Fruit fly (Drosophila melanogaster) whole organism, wandering third instar larva: ENCODE measurements around the gene beag.

Experiments
- Abd-B ChIP-seq: fragments of >200 bp; optimal IDR thresholded peaks from 2 replicates; lab custom pipeline; 2017; ENCODE audit warnings: missing biosample characterization, missing genetic modification characterization
- CG32264 ChIP-seq: fragments of 200-800 bp; sonication (Bioruptor generic); optimal IDR thresholded peaks from 2 replicates; lab custom pipeline; 2016; ENCODE audit warnings: missing biosample characterization, missing genetic modification characterization
- CG9705 ChIP-seq: fragments of 200-800 bp; sonication (Bioruptor generic); optimal IDR thresholded peaks from 2 replicates; lab custom pipeline; 2018; ENCODE audit warnings: missing biosample characterization, mild to moderate bottlenecking, missing genetic modification characterization
- CrebA ChIP-seq: fragments of 200-800 bp; sonication (Bioruptor generic); optimal IDR thresholded peaks from 2 replicates; lab custom pipeline; 2016; ENCODE audit warnings: missing biosample characterization, mild to moderate bottlenecking, missing genetic modification characterization, borderline replicate concordance
- Dfd ChIP-seq: fragments of >200 bp; optimal IDR thresholded peaks from 2 replicates; lab custom pipeline; 2017; ENCODE audit warnings: missing biosample characterization, missing genetic modification characterization
- Dif ChIP-seq: fragments of 200-275, 200-300 bp; sonication (Bioruptor generic); optimal IDR thresholded peaks from 2 replicates; lab custom pipeline; 2018; ENCODE audit warnings: missing biosample characterization, missing genetic modification characterization; ENCODE audit not compliant: partially characterized antibody
- GATAd ChIP-seq: sonication (Bioruptor generic); optimal IDR thresholded peaks from 2 replicates; lab custom pipeline; 2016; ENCODE audit warnings: missing biosample characterization, missing genetic modification characterization
- HLH106 ChIP-seq: fragments of 200-800 bp; optimal IDR thresholded peaks from 3 replicates; lab custom pipeline; 2019; ENCODE audit warnings: missing biosample characterization, mild to moderate bottlenecking, missing genetic modification characterization, moderate library complexity
- Hnf4 ChIP-seq: fragments of 200-800 bp; sonication (Bioruptor generic); optimal IDR thresholded peaks from 2 replicates; lab custom pipeline; 2016; ENCODE audit warnings: missing biosample characterization, mild to moderate bottlenecking, missing genetic modification characterization
- Hr78 ChIP-seq: fragments of >200 bp; optimal IDR thresholded peaks from 2 replicates; lab custom pipeline; 2017; ENCODE audit warnings: missing biosample characterization, missing genetic modification characterization
- Jra ChIP-seq: sonication (Bioruptor generic); optimal IDR thresholded peaks from 2 replicates; lab custom pipeline; 2016; ENCODE audit warnings: missing biosample characterization, missing genetic modification characterization
- Mio ChIP-seq: sonication (Bioruptor generic); optimal IDR thresholded peaks from 2 replicates; lab custom pipeline; 2016; ENCODE audit warnings: missing biosample characterization, missing genetic modification characterization
- Myc ChIP-seq: fragments of >200 bp; optimal IDR thresholded peaks from 2 replicates; lab custom pipeline; 2017
- N ChIP-seq: fragments of >200 bp; optimal IDR thresholded peaks from 2 replicates; lab custom pipeline; 2018; ENCODE audit warnings: missing biosample characterization, missing external identifiers, missing genetic modification characterization
- OdsH ChIP-seq: fragments of 200-800 bp; sonication (Bioruptor generic); optimal IDR thresholded peaks from 2 replicates; lab custom pipeline; 2016; ENCODE audit warnings: missing biosample characterization, mild to moderate bottlenecking, missing genetic modification characterization
- Rel ChIP-seq, 2 experiments: fragments of 200-800 bp; sonication (Bioruptor generic) in 1 of 2; optimal IDR thresholded peaks; 2 replicates in 1 of 2; 3 replicates in 1 of 2; lab custom pipeline; 2016 to 2019; ENCODE audit warnings: mild to moderate bottlenecking in 2 of 2, missing biosample characterization in 2 of 2, missing genetic modification characterization in 2 of 2, moderate library complexity in 1 of 2
- Sp1 ChIP-seq: fragments of 200-800 bp; sonication (Bioruptor generic); optimal IDR thresholded peaks from 3 replicates; lab custom pipeline; 2019; ENCODE audit warnings: missing biosample characterization, mild to moderate bottlenecking, missing genetic modification characterization, moderate library complexity
- Vsx2 ChIP-seq: fragments of 200-300, 225-300 bp; sonication (Bioruptor generic); optimal IDR thresholded peaks from 2 replicates; lab custom pipeline; 2018; ENCODE audit warnings: missing biosample characterization, missing genetic modification characterization; ENCODE audit not compliant: partially characterized antibody
- br ChIP-seq: fragments of 200-800 bp; sonication (Bioruptor generic); optimal IDR thresholded peaks from 2 replicates; lab custom pipeline; 2016; ENCODE audit warnings: missing biosample characterization, missing genetic modification characterization
- brk ChIP-seq: fragments of 200-800 bp; sonication (Bioruptor generic); optimal IDR thresholded peaks from 2 replicates; lab custom pipeline; 2016; ENCODE audit warnings: missing biosample characterization, mild to moderate bottlenecking, missing genetic modification characterization
- dl ChIP-seq, 2 experiments: fragments of 175-275, 200-275 bp in 1 of 2; fragments of 200-275 bp in 1 of 2; sonication (Bioruptor generic); optimal IDR thresholded peaks; lab custom pipeline; 2018; ENCODE audit warnings: mild to moderate bottlenecking in 2 of 2, missing biosample characterization in 2 of 2, missing genetic modification characterization in 2 of 2, moderate library complexity in 2 of 2; ENCODE audit not compliant: partially characterized antibody in 2 of 2, insufficient read depth in 1 of 2
- dmrt93B ChIP-seq: fragments of 200-800 bp; sonication (Bioruptor generic); optimal IDR thresholded peaks from 2 replicates; lab custom pipeline; 2018; ENCODE audit warnings: missing biosample characterization, mild to moderate bottlenecking, missing genetic modification characterization
- dsf ChIP-seq: sonication (Bioruptor generic); optimal IDR thresholded peaks from 2 replicates; lab custom pipeline; 2016; ENCODE audit warnings: missing biosample characterization, missing genetic modification characterization, borderline replicate concordance
- foxo ChIP-seq, 2 experiments: fragments of 200-800 bp; sonication (Bioruptor generic); optimal IDR thresholded peaks; 2 replicates in 1 of 2; 3 replicates in 1 of 2; lab custom pipeline; 2016 to 2017; ENCODE audit warnings: missing biosample characterization in 2 of 2, missing genetic modification characterization in 2 of 2
- fru ChIP-seq: fragments of 200-800 bp; sonication (Bioruptor generic); optimal IDR thresholded peaks from 3 replicates; lab custom pipeline; 2016; ENCODE audit warnings: missing biosample characterization, mild to moderate bottlenecking, missing genetic modification characterization
- h ChIP-seq: fragments of 200-800 bp; sonication (Bioruptor generic); optimal IDR thresholded peaks from 3 replicates; lab custom pipeline; 2016; ENCODE audit warnings: missing biosample characterization, mild to moderate bottlenecking, missing genetic modification characterization
- lola ChIP-seq: fragments of >200 bp; optimal IDR thresholded peaks from 2 replicates; lab custom pipeline; 2017; ENCODE audit warnings: missing biosample characterization, missing genetic modification characterization
- psq ChIP-seq: fragments of 200-800 bp; sonication (Bioruptor generic); optimal IDR thresholded peaks from 3 replicates; lab custom pipeline; 2017; ENCODE audit warnings: missing biosample characterization, mild to moderate bottlenecking, missing genetic modification characterization, moderate library complexity
- rgr ChIP-seq: fragments of 200-800 bp; sonication (Bioruptor generic); optimal IDR thresholded peaks from 3 replicates; lab custom pipeline; 2016; ENCODE audit warnings: missing biosample characterization, mild to moderate bottlenecking, missing genetic modification characterization
- sage ChIP-seq: fragments of 200-800 bp; sonication (Bioruptor generic); optimal IDR thresholded peaks from 2 replicates; lab custom pipeline; 2016; ENCODE audit warnings: missing biosample characterization, mild to moderate bottlenecking, missing genetic modification characterization
- sv ChIP-seq: fragments of 200-800 bp; sonication (Bioruptor generic); optimal IDR thresholded peaks from 3 replicates; lab custom pipeline; 2016; ENCODE audit warnings: missing biosample characterization, missing genetic modification characterization
- tai ChIP-seq: sonication (Bioruptor generic); optimal IDR thresholded peaks from 2 replicates; lab custom pipeline; 2016; ENCODE audit warnings: missing biosample characterization, missing genetic modification characterization
- usp ChIP-seq: fragments of >200 bp; optimal IDR thresholded peaks from 2 replicates; lab custom pipeline; 2017; ENCODE audit warnings: missing biosample characterization, missing genetic modification characterization
- woc ChIP-seq: sonication (Bioruptor generic); optimal IDR thresholded peaks from 2 replicates; lab custom pipeline; 2016; ENCODE audit warnings: missing biosample characterization, mild to moderate bottlenecking, missing genetic modification characterization

beag gene

dm6 chr3R:9024835-9025510 lies 39.9 kb downstream of the beag start:
- TF ChIP-seq usp (GFP tag; lab: Kevin White, UChicago) = no peak
- TF ChIP-seq Dfd (GFP tag; lab: Kevin White, UChicago) = no peak
- TF ChIP-seq Hnf4 (GFP tag; lab: Kevin White, UChicago) = no peak
- TF ChIP-seq rgr (GFP tag; lab: Kevin White, UChicago) = no peak
- no peak for TF ChIP-seq psq (GFP tag; lab: Kevin White, UChicago)
- no peak for TF ChIP-seq CG32264
- TF ChIP-seq GATAd = no peak
- no peak for TF ChIP-seq Myc (lab: Kevin White, UChicago)
- no peak for TF ChIP-seq lola (GFP tag; lab: Kevin White, UChicago)
- TF ChIP-seq br = no peak
- no peak for TF ChIP-seq Jra
- no peak for TF ChIP-seq tai (GFP tag; lab: Kevin White, UChicago)
- TF ChIP-seq, all 38 proteins: peak for 0

dm6 chr3R:9023934-9024333 lies 40.9 kb downstream of the beag start:
- no peak for TF ChIP-seq Mio (GFP tag; lab: Kevin White, UChicago)
- TF ChIP-seq dsf = no peak
- TF ChIP-seq brk (GFP tag; lab: Kevin White, UChicago) = no peak
- no peak for TF ChIP-seq Jra
- TF ChIP-seq dl (GFP tag; optimal IDR thresholded peaks at IDR 0.05; lab: Kevin White, UChicago; ENCODE audit: insufficient read depth in 1 of 2, partially characterized antibody in 2 of 2) = no peak
- no peak for TF ChIP-seq Hr78 (GFP tag; lab: Kevin White, UChicago)
- no peak for TF ChIP-seq OdsH
- TF ChIP-seq N = no peak
- TF ChIP-seq tai (GFP tag; lab: Kevin White, UChicago) = no peak
- no peak for TF ChIP-seq CG9705 (GFP tag; lab: Kevin White, UChicago)
- no peak for TF ChIP-seq Myc (lab: Kevin White, UChicago)
- TF ChIP-seq fru = no peak
- no peak for TF ChIP-seq lola (GFP tag; lab: Kevin White, UChicago)
- TF ChIP-seq Dif (GFP tag; lab: Kevin White, UChicago) = no peak
- TF ChIP-seq HLH106 = no peak
- TF ChIP-seq rgr (GFP tag; lab: Kevin White, UChicago) = no peak
- no peak for TF ChIP-seq CrebA (GFP tag; lab: Kevin White, UChicago)
- no peak for TF ChIP-seq dmrt93B (GFP tag; lab: Kevin White, UChicago)
- no peak for TF ChIP-seq sage (GFP tag; lab: Kevin White, UChicago)

DNA sequence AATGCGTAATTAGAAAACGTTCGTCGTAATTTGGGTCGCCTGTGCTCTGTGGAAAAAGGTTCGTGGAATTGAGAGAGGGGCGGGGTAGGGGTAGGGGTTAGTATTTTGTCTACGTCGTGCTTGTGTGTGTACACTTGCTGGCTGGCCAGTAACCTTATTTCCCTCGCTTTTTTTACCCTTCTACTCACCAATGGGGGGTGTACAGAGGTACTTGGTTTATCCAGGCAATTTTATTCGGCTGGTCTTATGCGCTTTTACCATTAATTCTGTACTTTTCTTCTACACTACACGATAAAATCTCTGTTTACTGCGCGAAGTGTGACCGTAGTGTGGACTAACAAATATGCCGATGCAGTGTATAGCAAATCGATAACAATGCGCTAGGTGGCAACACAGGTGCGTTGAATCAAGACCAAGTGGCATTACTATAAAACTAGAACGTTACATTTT lies 45.2 kb downstream of the beag start, which contains the start of gene tgo:
Gene tgo, minus strand, starts transcription at position 334 of the 450 bp plus-strand sequence.
- no peak for TF ChIP-seq dl (GFP tag; optimal IDR thresholded peaks at IDR 0.05; lab: Kevin White, UChicago; ENCODE audit: insufficient read depth in 1 of 2, partially characterized antibody in 2 of 2)
- no peak for TF ChIP-seq GATAd
- peak; percentile 76 for TF ChIP-seq fru
- no peak for TF ChIP-seq Rel (GFP tag; optimal IDR thresholded peaks at IDR 0.05; lab: Kevin White, UChicago)
- peak; percentile 57 for TF ChIP-seq Rel (tag; optimal IDR thresholded peaks at IDR 0.05; lab: Kevin White, UChicago)
- peak; percentile 7 for TF ChIP-seq Dif (GFP tag; lab: Kevin White, UChicago)

dm6 chr3R:9016869-9017268 lies 48.0 kb downstream of the beag start:
- TF ChIP-seq psq (GFP tag; lab: Kevin White, UChicago) (no peak), h (GFP tag; lab: Kevin White, UChicago) (no peak), sv (GFP tag; lab: Kevin White, UChicago) (no peak), foxo (GFP tag; optimal IDR thresholded peaks at IDR 0.05; lab: Kevin White, UChicago) (no peak), Abd-B (GFP tag; lab: Kevin White, UChicago) (no peak), N (no peak), dl (GFP tag; optimal IDR thresholded peaks at IDR 0.05; lab: Kevin White, UChicago; ENCODE audit: insufficient read depth in 1 of 2, partially characterized antibody in 2 of 2) (no peak), Jra (no peak), Sp1 (GFP tag; lab: Kevin White, UChicago) (no peak), Vsx2 (no peak), woc (GFP tag; lab: Kevin White, UChicago) (no peak), fru (no peak), OdsH (no peak), CG32264 (no peak), HLH106 (no peak)
